Worm (Caenorhabditis elegans): Measurements from ENCODE around the gene samp-1.

DNA sequence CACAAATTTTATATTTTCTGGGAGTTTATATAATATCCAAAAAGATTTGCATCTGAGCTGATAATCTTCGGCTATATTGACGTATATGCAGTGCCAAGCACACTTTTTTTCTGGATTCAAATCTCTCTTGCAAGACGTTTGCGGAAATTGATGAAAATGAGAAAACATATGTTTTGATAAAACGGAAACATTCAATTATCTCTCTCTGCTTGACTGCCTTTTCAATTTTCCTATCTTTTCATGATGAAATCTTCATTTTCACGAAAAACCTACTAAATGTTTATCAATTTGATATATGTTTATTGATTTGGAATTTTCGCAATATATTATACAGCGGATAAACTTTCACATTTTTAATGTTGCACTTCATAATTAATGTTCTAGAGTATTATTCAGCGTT, 5.3 kb downstream of the samp-1 start:
- TF ChIP-seq med-1 (GFP tag; optimal IDR thresholded peaks at IDR 0.05; ENCODE audit: insufficient read depth) (no peak), T22C8.4 (GFP tag; IDR thresholded peaks at IDR 0.05) (no peak), cog-1 (tag; optimal IDR thresholded peaks at IDR 0.05) (no peak), flt-1 (GFP tag; IDR thresholded peaks at IDR 0.05) (no peak), ztf-29 (GFP tag; IDR thresholded peaks at IDR 0.05) (no peak), tab-1 (GFP tag; IDR thresholded peaks at IDR 0.05) (no peak), klf-2 (GFP tag; conservative IDR thresholded peaks at IDR 0.05) (no peak)

Data from whole organism, midembryonic.